Fruit fly (Drosophila melanogaster) whole organism: ENCODE data around the gene Adgf-A.

Experiments used
- pan ChIP-seq: fragments of >200 bp; optimal IDR thresholded peaks from 2 replicates; lab custom pipeline; 2017
- psq ChIP-seq: fragments of >200 bp; optimal IDR thresholded peaks from 2 replicates; lab custom pipeline; 2017
- usp ChIP-seq: fragments of >200 bp; optimal IDR thresholded peaks from 2 replicates; lab custom pipeline; 2017; ENCODE audit warnings: missing biosample characterization, missing genetic modification characterization, mixed read lengths

DNA sequence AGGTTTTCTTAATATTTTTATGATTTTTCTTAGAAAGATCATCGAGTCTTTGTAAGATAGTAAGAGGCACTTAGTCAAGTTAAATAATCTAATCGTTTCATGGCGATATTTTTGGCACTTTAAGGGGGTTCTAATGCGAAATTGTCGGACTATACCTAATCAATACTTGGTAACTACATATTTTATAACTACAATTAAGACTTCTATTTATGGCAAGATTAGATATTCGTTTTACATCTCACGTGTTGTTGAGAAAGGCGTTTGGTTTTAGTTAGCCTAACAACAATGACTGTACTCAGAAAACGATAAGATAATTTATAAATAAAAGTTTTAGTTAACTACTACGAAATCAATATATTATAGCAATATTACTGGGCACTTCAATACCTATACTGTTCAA is 21.4 kb downstream of the Adgf-A start:
- TF ChIP-seq psq (no peak), pan (lab: Kevin White, UChicago) (no peak), usp (GFP tag; lab: Kevin White, UChicago) (no peak)
